Worm (Caenorhabditis elegans) whole organism, L2 larva: ENCODE measurements around the gene W01D2.3.
A peak's percentile ranks its signal among the peaks of the same experiment; 100 is the strongest.

ENCODE experiments used
- C34F6.9 ChIP-seq: fragments of 150-350 bp; optimal IDR thresholded peaks from 2 replicates; lab custom pipeline; 2014; ENCODE audit warnings: missing biosample characterization, missing genetic modification characterization
- F13H6.1 ChIP-seq: sonication (generic microtip); optimal IDR thresholded peaks from 2 replicates; lab custom pipeline; 2016; ENCODE audit warnings: missing genetic modification characterization, missing compliant biosample characterization
- R02D3.7 ChIP-seq: fragments of 150-350 bp; optimal IDR thresholded peaks from 2 replicates; lab custom pipeline; 2014; ENCODE audit warnings: missing biosample characterization, missing genetic modification characterization
- Y55F3AM.14 ChIP-seq: fragments of 200-800 bp; sonication (Bioruptor generic); optimal IDR thresholded peaks from 2 replicates; lab custom pipeline; 2018; ENCODE audit warnings: mild to moderate bottlenecking, missing genetic modification characterization, missing compliant biosample characterization
- ZK546.5 ChIP-seq: sonication (generic microtip); optimal IDR thresholded peaks from 2 replicates; lab custom pipeline; 2017; ENCODE audit warnings: missing biosample characterization, missing genetic modification characterization
- aly-2 ChIP-seq: fragments of 150-350 bp; optimal IDR thresholded peaks from 2 replicates; lab custom pipeline; 2014; ENCODE audit warnings: missing biosample characterization, missing genetic modification characterization
- ama-1 ChIP-seq: fragments of 150-350 bp; optimal IDR thresholded peaks from 2 replicates; lab custom pipeline; 2018; ENCODE audit warnings: inconsistent platforms
- ceh-16 ChIP-seq: fragments of 150-350 bp; optimal IDR thresholded peaks from 2 replicates; lab custom pipeline; 2014; ENCODE audit warnings: missing biosample characterization, missing genetic modification characterization
- ceh-82 ChIP-seq: fragments of 150-350 bp; optimal IDR thresholded peaks from 2 replicates; lab custom pipeline; 2014; ENCODE audit warnings: missing biosample characterization, missing genetic modification characterization
- crh-2 ChIP-seq: sonication (generic microtip); optimal IDR thresholded peaks from 2 replicates; lab custom pipeline; 2017; ENCODE audit warnings: missing biosample characterization, missing genetic modification characterization
- dmd-4 ChIP-seq: sonication (generic microtip); optimal IDR thresholded peaks from 2 replicates; lab custom pipeline; 2017; ENCODE audit warnings: missing biosample characterization, missing genetic modification characterization
- egl-27 ChIP-seq: sonication (generic microtip); optimal IDR thresholded peaks from 3 replicates; lab custom pipeline; 2017; ENCODE audit warnings: missing biosample characterization, missing genetic modification reagents, missing genetic modification characterization
- elt-1 ChIP-seq: fragments of 150-350 bp; optimal IDR thresholded peaks from 2 replicates; lab custom pipeline; 2014; ENCODE audit warnings: missing biosample characterization, missing genetic modification characterization
- elt-3 ChIP-seq: sonication (generic microtip); optimal IDR thresholded peaks from 2 replicates; lab custom pipeline; 2017; ENCODE audit warnings: missing biosample characterization, missing genetic modification characterization
- fos-1 ChIP-seq: fragments of 150-350 bp; optimal IDR thresholded peaks from 2 replicates; lab custom pipeline; 2014; ENCODE audit warnings: missing biosample characterization, missing genetic modification characterization
- gmeb-1 ChIP-seq: fragments of 150-350 bp; optimal IDR thresholded peaks from 2 replicates; lab custom pipeline; 2014; ENCODE audit warnings: missing biosample characterization, missing genetic modification characterization
- lin-11 ChIP-seq: fragments of 150-350 bp; sonication (generic microtip); optimal IDR thresholded peaks from 2 replicates; lab custom pipeline; 2014; ENCODE audit warnings: missing biosample characterization, missing genetic modification characterization, inconsistent platforms, mixed read lengths
- lin-13 ChIP-seq: fragments of 150-350 bp; optimal IDR thresholded peaks from 2 replicates; lab custom pipeline; 2014; ENCODE audit warnings: missing biosample characterization, missing genetic modification reagents, missing genetic modification characterization
- lin-39 ChIP-seq: fragments of 150-350 bp; optimal IDR thresholded peaks from 2 replicates; lab custom pipeline; 2014; ENCODE audit warnings: missing biosample characterization, missing genetic modification reagents, missing genetic modification characterization
- lsy-2 ChIP-seq, 2 experiments: fragments of 150-350 bp in 1 of 2; sonication (generic microtip) in 1 of 2; optimal IDR thresholded peaks; 2 replicates each; lab custom pipeline; 2014 to 2017; ENCODE audit warnings: missing biosample characterization in 2 of 2, missing genetic modification characterization in 2 of 2
- mab-5 ChIP-seq: fragments of 150-350 bp; optimal IDR thresholded peaks from 2 replicates; lab custom pipeline; 2014; ENCODE audit warnings: missing biosample characterization, missing genetic modification characterization
- mbf-1 ChIP-seq: sonication (generic microtip); optimal IDR thresholded peaks from 2 replicates; lab custom pipeline; 2017; ENCODE audit warnings: missing biosample characterization, missing genetic modification characterization
- mdl-1 ChIP-seq, 2 experiments: fragments of 150-350 bp in 1 of 2; sonication (generic microtip) in 1 of 2; optimal IDR thresholded peaks; 2 replicates each; lab custom pipeline; 2017; ENCODE audit warnings: missing biosample characterization in 2 of 2, missing genetic modification characterization in 2 of 2
- nhr-11 ChIP-seq: fragments of 150-350 bp; optimal IDR thresholded peaks from 2 replicates; lab custom pipeline; 2014; ENCODE audit warnings: missing biosample characterization, missing genetic modification characterization
- nhr-12 ChIP-seq: fragments of 150-350 bp; optimal IDR thresholded peaks from 2 replicates; lab custom pipeline; 2014; ENCODE audit warnings: missing biosample characterization, missing genetic modification characterization
- nhr-129 ChIP-seq: fragments of 150-350 bp; optimal IDR thresholded peaks from 2 replicates; lab custom pipeline; 2014; ENCODE audit warnings: missing biosample characterization, missing genetic modification characterization
- nhr-23 ChIP-seq: fragments of 150-350 bp; optimal IDR thresholded peaks from 2 replicates; lab custom pipeline; 2014; ENCODE audit warnings: missing biosample characterization, missing genetic modification reagents, missing genetic modification characterization
- nhr-237 ChIP-seq: fragments of 150-350 bp; optimal IDR thresholded peaks from 2 replicates; lab custom pipeline; 2014; ENCODE audit warnings: missing biosample characterization, missing genetic modification characterization
- nhr-25 ChIP-seq: fragments of 150-350 bp; sonication (generic microtip); optimal IDR thresholded peaks from 3 replicates; lab custom pipeline; 2014; ENCODE audit warnings: missing biosample characterization, missing genetic modification characterization
- nhr-6 ChIP-seq: fragments of 150-350 bp; optimal IDR thresholded peaks from 2 replicates; lab custom pipeline; 2014; ENCODE audit warnings: missing biosample characterization, missing genetic modification characterization
- nhr-77 ChIP-seq: fragments of 150-350 bp; optimal IDR thresholded peaks from 2 replicates; lab custom pipeline; 2014; ENCODE audit warnings: missing biosample characterization, missing genetic modification characterization
- sem-4 ChIP-seq: fragments of 150-350 bp; optimal IDR thresholded peaks from 2 replicates; lab custom pipeline; 2014; ENCODE audit warnings: missing biosample characterization, missing genetic modification reagents, missing genetic modification characterization
- skn-1 ChIP-seq: sonication (generic microtip); optimal IDR thresholded peaks from 2 replicates; lab custom pipeline; 2017; ENCODE audit warnings: missing biosample characterization, missing genetic modification characterization
- sma-3 ChIP-seq: sonication (generic microtip); optimal IDR thresholded peaks from 2 replicates; lab custom pipeline; 2016; ENCODE audit warnings: missing genetic modification reagents, missing genetic modification characterization, missing compliant biosample characterization
- sma-9 ChIP-seq, 2 experiments: fragments of 150-350 bp in 1 of 2; sonication (generic microtip) in 1 of 2; optimal IDR thresholded peaks; 2 replicates each; lab custom pipeline; 2014 to 2016; ENCODE audit warnings: missing genetic modification characterization in 2 of 2, mild to moderate bottlenecking in 1 of 2, missing biosample characterization in 1 of 2, missing compliant biosample characterization in 1 of 2, missing genetic modification reagents in 1 of 2, moderate library complexity in 1 of 2
- snpc-4 ChIP-seq: fragments of 150-350 bp; optimal IDR thresholded peaks from 2 replicates; lab custom pipeline; 2014; ENCODE audit warnings: missing biosample characterization, missing genetic modification characterization
- unc-55 ChIP-seq: fragments of 150-350 bp; sonication (generic microtip); optimal IDR thresholded peaks from 3 replicates; lab custom pipeline; 2014; ENCODE audit warnings: missing biosample characterization, missing genetic modification reagents, missing genetic modification characterization
- unc-62 ChIP-seq: fragments of 150-350 bp; optimal IDR thresholded peaks from 2 replicates; lab custom pipeline; 2014; ENCODE audit warnings: missing biosample characterization, missing genetic modification reagents, missing genetic modification characterization
- zag-1 ChIP-seq: fragments of 150-350 bp; optimal IDR thresholded peaks from 2 replicates; lab custom pipeline; 2014; ENCODE audit warnings: missing biosample characterization, missing genetic modification characterization
- ztf-1 ChIP-seq: fragments of 200-800 bp; sonication (Bioruptor generic); conservative IDR thresholded peaks from 2 replicates; pipeline ENCODE4 v1.3.6; 2022; ENCODE audit warnings: missing genetic modification characterization, missing compliant biosample characterization

W01D2.3 gene

DNA sequence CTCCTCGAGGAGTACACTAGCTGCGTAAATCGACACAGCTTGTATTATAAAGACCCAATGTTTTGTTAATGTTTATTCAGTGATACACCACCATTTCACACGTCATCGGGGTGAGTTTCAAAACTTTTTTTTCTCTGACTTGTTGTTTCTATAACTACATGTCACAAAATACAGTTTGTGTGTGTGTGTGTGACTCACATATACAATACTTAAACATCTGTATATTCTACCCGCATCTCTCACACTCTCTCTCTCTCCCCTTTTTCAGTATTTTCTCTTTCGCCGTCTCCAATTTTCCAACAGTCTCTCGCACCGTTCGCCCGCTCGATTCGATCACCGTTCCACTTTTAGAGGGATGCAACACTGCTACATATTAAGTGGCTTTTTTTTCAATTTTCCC, 7.4 kb upstream of the W01D2.3 start (continued):
- TF ChIP-seq Y55F3AM.14 (GFP tag; lab: Kevin White, UChicago): no peak
- TF ChIP-seq nhr-77: no peak
- no peak for TF ChIP-seq unc-62 (GFP tag; lab: Kevin White, UChicago)
- no peak for TF ChIP-seq mdl-1 (tag; optimal IDR thresholded peaks at IDR 0.05; lab: Kevin White, UChicago)
- TF ChIP-seq crh-2 (tag; lab: Kevin White, UChicago): peak; percentile 19
- TF ChIP-seq F13H6.1: peak; percentile 63

DNA sequence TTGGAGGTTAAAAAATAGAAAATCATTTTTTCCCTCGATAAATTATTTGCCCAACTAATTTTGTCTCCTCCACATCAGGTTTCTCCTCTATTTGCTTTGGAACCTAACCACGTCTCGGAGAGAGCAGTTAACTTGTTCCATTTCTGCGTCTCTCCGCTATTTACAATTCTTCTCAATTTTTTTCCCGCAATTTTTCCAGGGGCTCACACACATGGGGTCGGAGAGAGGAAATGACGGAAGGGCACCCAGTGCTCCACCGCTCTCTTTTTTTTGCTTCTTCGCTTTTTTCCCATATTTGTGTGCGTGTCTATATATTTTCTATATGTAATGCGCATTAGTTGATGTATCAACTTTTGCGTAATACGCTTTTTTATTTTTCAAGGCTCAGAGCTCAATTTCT, 6.5 kb upstream of the W01D2.3 start:
- TF ChIP-seq ceh-82 (tag; lab: Kevin White, UChicago): no peak
- TF ChIP-seq zag-1 (tag; lab: Kevin White, UChicago): no peak
- peak; percentile 51 for TF ChIP-seq C34F6.9
- TF ChIP-seq gmeb-1 (tag; lab: Kevin White, UChicago): no peak
- peak; percentile 11 for TF ChIP-seq lin-13 (GFP tag; lab: Kevin White, UChicago)
- peak in 1 of 2 experiments; percentile 24 for TF ChIP-seq lsy-2 (tag; optimal IDR thresholded peaks at IDR 0.05; lab: Kevin White, UChicago)
- TF ChIP-seq sma-9 (GFP tag; optimal IDR thresholded peaks at IDR 0.05; lab: Kevin White, UChicago): peak; percentile 5
- no peak for TF ChIP-seq sma-9 (tag; optimal IDR thresholded peaks at IDR 0.05; lab: Kevin White, UChicago)
- TF ChIP-seq F13H6.1: peak; percentile 44
- peak; percentile 30 for TF ChIP-seq nhr-129 (tag; lab: Kevin White, UChicago)
- no peak for TF ChIP-seq mdl-1 (tag; optimal IDR thresholded peaks at IDR 0.05; lab: Kevin White, UChicago)
- peak; percentile 66 for TF ChIP-seq snpc-4
- TF ChIP-seq unc-62 (GFP tag; lab: Kevin White, UChicago): no peak
- no peak for TF ChIP-seq lin-39 (tag; lab: Kevin White, UChicago)
- peak; percentile 15 for TF ChIP-seq unc-55 (GFP tag; lab: Kevin White, UChicago)
- TF ChIP-seq mab-5 (tag; lab: Kevin White, UChicago): no peak

DNA sequence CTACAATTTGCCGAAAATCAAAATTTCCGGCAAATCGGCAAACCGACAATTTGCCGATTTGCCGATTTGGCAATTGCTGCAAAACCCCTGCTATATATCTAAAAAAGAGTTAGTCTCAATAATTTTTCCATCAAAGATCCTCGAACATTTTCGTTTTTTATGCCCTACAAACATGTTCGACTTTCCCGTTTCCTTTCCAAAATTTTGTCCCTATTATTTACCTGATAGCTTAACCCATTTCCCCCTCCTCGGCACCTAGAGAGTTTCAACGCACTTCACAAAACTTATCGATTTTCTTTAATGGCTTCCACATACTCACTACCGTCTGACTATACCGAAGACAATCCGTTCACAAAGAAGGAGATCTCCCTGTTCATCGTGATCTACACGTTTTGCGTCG, 4.6 kb upstream of the W01D2.3 start, which contains the start of gene W01D2.6:
Gene W01D2.6 (plus strand): TSS at position 301 of the 400 bp plus-strand sequence.
- TF ChIP-seq nhr-6: no peak
- no peak for TF ChIP-seq nhr-77
- TF ChIP-seq lin-13 (GFP tag; lab: Kevin White, UChicago): no peak
- no peak for TF ChIP-seq gmeb-1 (tag; lab: Kevin White, UChicago)
- TF ChIP-seq ztf-1: no peak
- no peak for TF ChIP-seq sem-4 (tag; lab: Kevin White, UChicago)
- no peak for TF ChIP-seq mbf-1
- no peak for TF ChIP-seq elt-3

DNA sequence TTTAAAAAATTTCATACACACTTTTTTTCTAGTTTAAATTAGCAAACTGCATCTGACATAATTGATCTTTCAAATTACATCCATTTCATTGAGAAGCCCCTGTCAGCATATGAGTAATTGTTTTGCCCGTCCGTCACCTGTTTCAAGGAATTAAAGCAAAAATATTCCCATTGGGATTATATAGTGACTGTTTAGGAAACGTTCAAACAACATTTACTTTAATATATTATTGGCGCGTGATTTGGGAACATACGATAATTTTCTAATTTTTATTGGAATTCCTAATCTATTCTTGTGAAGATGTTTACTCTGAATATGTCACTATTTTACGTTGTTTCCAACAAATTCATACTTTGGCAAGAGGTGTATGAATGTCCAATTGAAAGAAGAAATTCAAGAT, 1.6 kb upstream of the W01D2.3 start, which contains the start of gene srt-11:
Gene srt-11 (plus strand): TSS at position 301 of the 400 bp plus-strand sequence.
- TF ChIP-seq nhr-6 (no peak), lin-39 (tag; lab: Kevin White, UChicago) (no peak), fos-1 (tag; lab: Kevin White, UChicago) (no peak), ceh-82 (tag; lab: Kevin White, UChicago) (no peak), nhr-129 (tag; lab: Kevin White, UChicago) (no peak), aly-2 (tag; lab: Kevin White, UChicago) (no peak)

DNA sequence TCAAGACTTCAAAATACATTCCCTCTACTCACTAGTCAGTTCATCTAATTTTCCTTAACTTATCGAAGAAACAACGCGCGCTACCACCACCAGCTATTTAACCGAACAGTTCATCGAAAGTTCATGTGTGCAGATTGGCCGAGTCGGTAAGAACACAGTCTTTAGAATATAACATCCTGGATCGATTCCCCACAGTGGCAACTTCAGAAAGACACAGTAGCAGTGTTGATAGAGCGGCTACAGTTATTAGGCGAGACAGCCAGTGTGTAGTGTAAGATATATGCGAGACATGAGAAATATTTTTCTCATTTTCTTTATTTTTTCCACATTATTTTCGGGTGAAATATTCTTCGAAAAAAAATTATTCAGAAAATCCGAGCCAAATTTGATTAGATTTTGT, 1.6 kb downstream of the W01D2.3 start:
- TF ChIP-seq sma-3 (GFP tag; lab: Kevin White, UChicago): peak; percentile 1
- TF ChIP-seq nhr-129 (tag; lab: Kevin White, UChicago): peak; percentile 1

DNA sequence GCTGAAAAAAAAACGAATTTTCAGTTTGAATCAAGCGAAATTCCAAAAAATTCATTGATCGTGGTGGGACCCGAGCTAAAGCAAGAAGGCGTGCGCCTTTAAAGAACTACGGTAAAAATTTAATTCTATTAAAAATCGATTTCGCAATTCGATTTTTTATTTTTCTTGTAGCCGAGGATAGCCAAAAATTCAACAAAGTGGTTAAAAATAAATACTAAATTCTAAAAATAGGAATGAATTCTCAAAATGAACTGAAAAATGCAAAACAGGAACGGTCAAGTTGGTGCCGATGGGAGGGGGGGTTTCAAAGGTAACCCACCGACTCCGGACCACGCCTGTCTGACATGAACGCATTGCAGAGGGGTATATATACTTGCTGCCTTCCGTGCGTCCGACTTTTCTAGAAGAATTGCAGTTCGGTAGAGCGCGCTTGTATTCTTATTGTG, 3.0 kb downstream of the W01D2.3 start:
- TF ChIP-seq mab-5 (tag; lab: Kevin White, UChicago) (no peak), sma-9 (GFP tag; optimal IDR thresholded peaks at IDR 0.05; lab: Kevin White, UChicago) (peak; percentile 48), sma-9 (tag; optimal IDR thresholded peaks at IDR 0.05; lab: Kevin White, UChicago) (no peak), unc-55 (GFP tag; lab: Kevin White, UChicago) (peak; percentile 62), nhr-77 (no peak), Y55F3AM.14 (GFP tag; lab: Kevin White, UChicago) (no peak), lin-39 (tag; lab: Kevin White, UChicago) (no peak), crh-2 (tag; lab: Kevin White, UChicago) (peak; percentile 54), R02D3.7 (tag; lab: Kevin White, UChicago) (no peak), lsy-2 (tag; optimal IDR thresholded peaks at IDR 0.05; lab: Kevin White, UChicago) (peak in 1 of 2 experiments; percentile 63), ama-1 (lab: Kevin White, UChicago) (peak; percentile 36), lin-11 (tag; lab: Kevin White, UChicago) (peak; percentile 48), skn-1 (no peak), nhr-129 (tag; lab: Kevin White, UChicago) (no peak), egl-27 (tag; lab: Kevin White, UChicago) (no peak), lin-13 (GFP tag; lab: Kevin White, UChicago) (peak; percentile 33), ZK546.5 (tag; lab: Kevin White, UChicago) (no peak), zag-1 (tag; lab: Kevin White, UChicago) (no peak), nhr-237 (no peak), snpc-4 (peak; percentile 97), elt-1 (tag; lab: Kevin White, UChicago) (no peak), nhr-12 (tag; lab: Kevin White, UChicago) (no peak), aly-2 (tag; lab: Kevin White, UChicago) (no peak), F13H6.1 (peak; percentile 22), nhr-11 (tag; lab: Kevin White, UChicago) (no peak), ceh-16 (tag; lab: Kevin White, UChicago) (no peak), dmd-4 (tag; lab: Kevin White, UChicago) (no peak), elt-3 (no peak), nhr-25 (tag; lab: Kevin White, UChicago) (no peak), mdl-1 (tag; optimal IDR thresholded peaks at IDR 0.05; lab: Kevin White, UChicago) (no peak), nhr-23 (tag; lab: Kevin White, UChicago) (no peak)
